Worm (Caenorhabditis elegans): ENCODE results near the gene acdh-9.

acdh-9 gene

ce11 chrII:799700-800099 is 48.7 kb downstream of the acdh-9 start, which contains the start of gene F46F5.14:
Gene F46F5.14, plus strand, starts transcription at chrII:800000.
- TF ChIP-seq hlh-15 (tag; optimal IDR thresholded peaks at IDR 0.05) (no peak), elt-2 (tag; optimal IDR thresholded peaks at IDR 0.05) (no peak), npax-4 (tag; optimal IDR thresholded peaks at IDR 0.05) (no peak), hlh-13 (GFP tag; optimal IDR thresholded peaks at IDR 0.05) (no peak), che-1 (tag; optimal IDR thresholded peaks at IDR 0.05) (no peak), ceh-19 (GFP tag; optimal IDR thresholded peaks at IDR 0.05) (no peak), pat-9 (tag; optimal IDR thresholded peaks at IDR 0.05) (no peak), ceh-48 (tag; optimal IDR thresholded peaks at IDR 0.05) (no peak), pros-1 (tag; optimal IDR thresholded peaks at IDR 0.05) (no peak), sox-4 (tag; optimal IDR thresholded peaks at IDR 0.05) (no peak), Y22D7AL.16 (tag; optimal IDR thresholded peaks at IDR 0.05) (no peak), unc-3 (GFP tag; conservative IDR thresholded peaks at IDR 0.05) (no peak), unc-3 (tag; optimal IDR thresholded peaks at IDR 0.05) (no peak), pha-4 (tag; optimal IDR thresholded peaks at IDR 0.05) (no peak), madf-2 (tag; optimal IDR thresholded peaks at IDR 0.05) (no peak)

ce11 chrII:797445-797844 is 51.0 kb downstream of the acdh-9 start:
- TF ChIP-seq fkh-10 (GFP tag; optimal IDR thresholded peaks at IDR 0.05): no peak
- no peak for TF ChIP-seq mec-3 (tag; optimal IDR thresholded peaks at IDR 0.05; ENCODE audit: borderline replicate concordance)
- TF ChIP-seq ceh-9 (tag; optimal IDR thresholded peaks at IDR 0.05): no peak
- TF ChIP-seq hlh-8 (tag; optimal IDR thresholded peaks at IDR 0.05): no peak
- TF ChIP-seq ceh-24 (tag; optimal IDR thresholded peaks at IDR 0.05): no peak
- no peak for TF ChIP-seq ceh-48 (tag; optimal IDR thresholded peaks at IDR 0.05)
- no peak for TF ChIP-seq npax-4 (tag; optimal IDR thresholded peaks at IDR 0.05)
- no peak for TF ChIP-seq hlh-6 (tag; optimal IDR thresholded peaks at IDR 0.05)
- TF ChIP-seq zip-5 (tag; optimal IDR thresholded peaks at IDR 0.05): no peak
- TF ChIP-seq pax-1 (tag; optimal IDR thresholded peaks at IDR 0.05): no peak
- no peak for TF ChIP-seq ztf-16 (tag; optimal IDR thresholded peaks at IDR 0.05)
- no peak for TF ChIP-seq lim-6 (tag; optimal IDR thresholded peaks at IDR 0.05)
- no peak for TF ChIP-seq sox-4 (tag; optimal IDR thresholded peaks at IDR 0.05)
- TF ChIP-seq ama-1 (optimal IDR thresholded peaks at IDR 0.05): no peak
- TF ChIP-seq nhr-11 (tag; optimal IDR thresholded peaks at IDR 0.05): no peak

ce11 chrII:796916-797315 is 51.5 kb downstream of the acdh-9 start:
- TF ChIP-seq pha-4 (tag; optimal IDR thresholded peaks at IDR 0.05) (no peak), syd-9 (tag; optimal IDR thresholded peaks at IDR 0.05) (no peak), ceh-24 (tag; optimal IDR thresholded peaks at IDR 0.05) (no peak), dve-1 (tag; optimal IDR thresholded peaks at IDR 0.05) (no peak), pag-3 (tag; optimal IDR thresholded peaks at IDR 0.05; ENCODE audit: borderline replicate concordance) (no peak), lin-11 (tag; optimal IDR thresholded peaks at IDR 0.05) (no peak), madf-2 (tag; optimal IDR thresholded peaks at IDR 0.05) (no peak), ceh-2 (tag; optimal IDR thresholded peaks at IDR 0.05) (no peak), hlh-6 (tag; optimal IDR thresholded peaks at IDR 0.05) (no peak), sox-2 (GFP tag; IDR thresholded peaks at IDR 0.05) (no peak), fkh-6 (tag; optimal IDR thresholded peaks at IDR 0.05) (no peak), ahr-1 (tag; optimal IDR thresholded peaks at IDR 0.05) (no peak), hlh-30 (tag; optimal IDR thresholded peaks at IDR 0.05; ENCODE audit: insufficient read depth) (no peak), C08G9.2 (tag; optimal IDR thresholded peaks at IDR 0.05) (no peak), unc-55 (GFP tag; optimal IDR thresholded peaks at IDR 0.05) (no peak)

All from whole organism, late embryonic.